Worm (Caenorhabditis elegans) whole organism, mixed stage, embryonic: ENCODE data around the gene str-193.

Experiments
- bed-3 ChIP-seq: fragments of 200-800 bp; sonication (Bioruptor generic); optimal IDR thresholded peaks from 3 replicates; lab custom pipeline; 2018; ENCODE audit warnings: mild to moderate bottlenecking, missing genetic modification characterization, moderate library complexity, missing compliant biosample characterization
- elt-1 ChIP-seq: sonication (generic microtip); optimal IDR thresholded peaks from 2 replicates; lab custom pipeline; 2017; ENCODE audit warnings: missing genetic modification characterization, mild to moderate bottlenecking, missing compliant biosample characterization, antibody characterized with exemption, moderate library complexity, borderline replicate concordance; ENCODE audit not compliant: insufficient read depth
- lsy-2 ChIP-seq: fragments of 150-350 bp; optimal IDR thresholded peaks from 2 replicates; lab custom pipeline; 2014; ENCODE audit warnings: missing biosample characterization, missing genetic modification characterization
- mep-1 ChIP-seq: fragments of 150-350 bp; optimal IDR thresholded peaks from 2 replicates; lab custom pipeline; 2017; ENCODE audit warnings: missing biosample characterization, missing genetic modification reagents, missing genetic modification characterization, inconsistent platforms
- nhr-237 ChIP-seq: fragments of 150-350 bp; optimal IDR thresholded peaks from 2 replicates; lab custom pipeline; 2014; ENCODE audit warnings: missing biosample characterization, missing genetic modification characterization
- nhr-28 ChIP-seq: fragments of 150-350 bp; optimal IDR thresholded peaks from 2 replicates; lab custom pipeline; 2014; ENCODE audit warnings: missing biosample characterization, missing genetic modification characterization
- nhr-76 ChIP-seq: sonication (generic microtip); optimal IDR thresholded peaks from 2 replicates; lab custom pipeline; 2017; ENCODE audit warnings: missing biosample characterization, missing genetic modification characterization
- pha-4 ChIP-seq: fragments of 150-350 bp; optimal IDR thresholded peaks from 2 replicates; lab custom pipeline; 2018; ENCODE audit warnings: missing biosample characterization, missing genetic modification reagents, missing genetic modification characterization
- snpc-4 ChIP-seq: fragments of 150-350 bp; optimal IDR thresholded peaks from 2 replicates; lab custom pipeline; 2014; ENCODE audit warnings: missing biosample characterization, missing genetic modification characterization
- unc-62 ChIP-seq: fragments of 150-350 bp; optimal IDR thresholded peaks from 2 replicates; lab custom pipeline; 2014; ENCODE audit warnings: missing biosample characterization, missing genetic modification reagents, missing genetic modification characterization
- ztf-11 ChIP-seq: fragments of 150-350 bp; optimal IDR thresholded peaks from 2 replicates; lab custom pipeline; 2014; ENCODE audit warnings: missing biosample characterization, missing genetic modification characterization

ce11 chrV:9833900-9834299 lies 12.3 kb upstream of the str-193 start, which contains the start of gene sru-40:
- no peak for TF ChIP-seq elt-1
- no peak for TF ChIP-seq unc-62
- TF ChIP-seq nhr-28 = no peak
- TF ChIP-seq nhr-237 (tag; lab: Kevin White, UChicago) = no peak
- no peak for TF ChIP-seq lsy-2 (tag; lab: Kevin White, UChicago)
- TF ChIP-seq mep-1 (tag; lab: Kevin White, UChicago) = no peak
- no peak for TF ChIP-seq snpc-4 (tag; lab: Kevin White, UChicago)
- no peak for TF ChIP-seq ztf-11 (tag; lab: Kevin White, UChicago)
- no peak for TF ChIP-seq pha-4
- TF ChIP-seq bed-3 (GFP tag; lab: Kevin White, UChicago) = no peak
- no peak for TF ChIP-seq nhr-76
